Worm (Caenorhabditis elegans) whole organism, young adult: ENCODE measurements around the gene attf-3.

Experiments
- F23B12.7 ChIP-seq: sonication (generic microtip); optimal IDR thresholded peaks from 2 replicates; lab custom pipeline; 2017; ENCODE audit warnings: missing genetic modification characterization, mild to moderate bottlenecking, missing compliant biosample characterization, antibody characterized with exemption, moderate library complexity; ENCODE audit not compliant: insufficient read depth
- ama-1 ChIP-seq, 3 experiments: fragments of 150-350 bp in 1 of 3; sonication (generic microtip) in 2 of 3; optimal IDR thresholded peaks; 2 replicates each; lab custom pipeline; 2014 to 2018; ENCODE audit warnings: missing biosample characterization in 2 of 3, missing genetic modification characterization in 2 of 3, missing genetic modification reagents in 2 of 3
- die-1 ChIP-seq: sonication (generic microtip); optimal IDR thresholded peaks from 2 replicates; lab custom pipeline; 2016; ENCODE audit warnings: missing genotype, mild to moderate bottlenecking, missing genetic modification characterization, missing compliant biosample characterization
- fkh-3 ChIP-seq: sonication (generic microtip); optimal IDR thresholded peaks from 2 replicates; lab custom pipeline; 2016; ENCODE audit warnings: mild to moderate bottlenecking, missing genetic modification characterization, missing compliant biosample characterization
- him-1 ChIP-seq: sonication (generic microtip); optimal IDR thresholded peaks from 2 replicates; lab custom pipeline; 2016; ENCODE audit warnings: missing genotype, missing genetic modification reagents, missing genetic modification characterization, missing compliant biosample characterization
- lag-1 ChIP-seq: fragments of 200-800 bp; sonication (Bioruptor generic); IDR thresholded peaks from 2 replicates; pipeline ENCODE4 v1.3.6; 2022; ENCODE audit warnings: missing genetic modification reagents, missing genetic modification characterization, missing compliant biosample characterization
- nfya-1 ChIP-seq: sonication (generic microtip); optimal IDR thresholded peaks from 2 replicates; lab custom pipeline; 2017; ENCODE audit warnings: antibody characterized with exemption, missing compliant biosample characterization, missing genetic modification characterization, borderline replicate concordance; ENCODE audit not compliant: insufficient read depth
- nhr-179 ChIP-seq: sonication (generic microtip); optimal IDR thresholded peaks from 2 replicates; lab custom pipeline; 2016; ENCODE audit warnings: mild to moderate bottlenecking, missing genetic modification characterization, missing compliant biosample characterization
- pbrm-1 ChIP-seq: fragments of 200-800 bp; sonication (Bioruptor generic); IDR thresholded peaks from 2 replicates; pipeline ENCODE4 v1.3.6; 2022; ENCODE audit warnings: missing genetic modification reagents, missing genetic modification characterization, missing compliant biosample characterization
- pha-4 ChIP-seq: fragments of 150-350 bp; sonication (generic microtip); optimal IDR thresholded peaks from 2 replicates; lab custom pipeline; 2014; ENCODE audit warnings: missing biosample characterization, missing genetic modification reagents, missing genetic modification characterization
- rec-8 ChIP-seq, 2 experiments: sonication (generic microtip); optimal IDR thresholded peaks; 2 replicates each; lab custom pipeline; 2016; ENCODE audit warnings: mild to moderate bottlenecking in 2 of 2, missing genetic modification characterization in 2 of 2, missing genetic modification reagents in 2 of 2, missing genotype in 2 of 2, missing biosample characterization in 1 of 2, missing compliant biosample characterization in 1 of 2, moderate library complexity in 1 of 2
- snpc-4 ChIP-seq, 5 experiments: fragments of 150-350 bp in 1 of 5; sonication (generic microtip) in 4 of 5; optimal IDR thresholded peaks; 2 replicates each; lab custom pipeline; 2014 to 2018; ENCODE audit warnings: missing genetic modification characterization in 5 of 5, missing biosample characterization in 3 of 5, antibody characterized with exemption in 2 of 5, mild to moderate bottlenecking in 2 of 5, missing compliant biosample characterization in 2 of 5, missing genotype in 2 of 5, moderate library complexity in 2 of 5, missing genetic modification reagents in 1 of 5
- unc-130 ChIP-seq: sonication (generic microtip); optimal IDR thresholded peaks from 2 replicates; lab custom pipeline; 2016; ENCODE audit warnings: missing genetic modification reagents, missing genetic modification characterization, missing compliant biosample characterization
- unc-62 ChIP-seq: fragments of 150-350 bp; optimal IDR thresholded peaks from 2 replicates; lab custom pipeline; 2014; ENCODE audit warnings: missing biosample characterization, missing genetic modification reagents, missing genetic modification characterization

ce11 chrIII:130650-131049, 44.5 kb upstream of the attf-3 start, which contains the start of the genes nhr-280 and C29F9.2:
- TF ChIP-seq F23B12.7 (tag; lab: Kevin White, UChicago) (no peak), pha-4 (tag; lab: Kevin White, UChicago) (no peak), lag-1 (GFP tag; lab: Robert Waterston, UW) (no peak), pbrm-1 (GFP tag; lab: Robert Waterston, UW) (no peak), nhr-179 (tag; lab: Kevin White, UChicago) (no peak), unc-62 (GFP tag; lab: Kevin White, UChicago) (no peak), die-1 (tag; lab: Kevin White, UChicago) (no peak), nfya-1 (tag; lab: Kevin White, UChicago) (no peak), fkh-3 (tag; lab: Kevin White, UChicago) (no peak), rec-8 (tag; optimal IDR thresholded peaks at IDR 0.05; lab: Kevin White, UChicago) (no peak), snpc-4 (GFP tag; optimal IDR thresholded peaks at IDR 0.05; lab: Kevin White, UChicago) (no peak), snpc-4 (tag; optimal IDR thresholded peaks at IDR 0.05; lab: Kevin White, UChicago) (no peak), unc-130 (GFP tag; lab: Kevin White, UChicago) (no peak), him-1 (tag; lab: Kevin White, UChicago) (no peak), ama-1 (optimal IDR thresholded peaks at IDR 0.05; lab: Kevin White, UChicago) (no peak), ama-1 (GFP tag; optimal IDR thresholded peaks at IDR 0.05; lab: Kevin White, UChicago) (no peak)
